Fruit fly (Drosophila melanogaster) whole organism, embryonic: ENCODE results near the gene CG43117.
A peak's percentile ranks its signal among the peaks of the same experiment; 100 is the strongest.

Experiments used
- ATbp ChIP-seq: fragments of 200-800 bp; sonication (Bioruptor generic); optimal IDR thresholded peaks from 2 replicates; lab custom pipeline; 2017; ENCODE audit warnings: missing biosample characterization, mild to moderate bottlenecking, missing genetic modification characterization, missing genetic modification reagents
- Awh ChIP-seq: fragments of 200-800 bp; sonication (Bioruptor generic); IDR thresholded peaks from 2 replicates; pipeline ENCODE4, ENCODE4 v1.3.6; 2022; ENCODE audit warnings: missing biosample characterization, missing genetic modification characterization
- CG10543 ChIP-seq: fragments of 200-800 bp; sonication (Bioruptor generic); optimal IDR thresholded peaks from 3 replicates; lab custom pipeline; 2017; ENCODE audit warnings: missing biosample characterization, mild to moderate bottlenecking, missing genetic modification characterization, moderate library complexity
- CG11247 ChIP-seq: fragments of 200-800 bp; sonication (Bioruptor generic); IDR thresholded peaks from 2 replicates; pipeline ENCODE4 v1.3.6; 2022; ENCODE audit warnings: missing biosample characterization, missing genetic modification characterization
- CG12769 ChIP-seq: fragments of 200-800 bp; sonication (Bioruptor generic); optimal IDR thresholded peaks from 2 replicates; lab custom pipeline; 2019; ENCODE audit warnings: missing biosample characterization, mild to moderate bottlenecking, missing genetic modification characterization, moderate library complexity
- CG14860 ChIP-seq: fragments of 200-800 bp; sonication (Bioruptor generic); IDR thresholded peaks from 3 replicates; pipeline ENCODE4 v1.3.6; 2022; ENCODE audit warnings: missing biosample characterization, missing genetic modification characterization; ENCODE audit not compliant: partially characterized antibody
- CG17385 ChIP-seq: fragments of 200-800 bp; sonication (Bioruptor generic); optimal IDR thresholded peaks from 3 replicates; lab custom pipeline; 2018; ENCODE audit warnings: missing biosample characterization, mild to moderate bottlenecking, missing genetic modification characterization
- CG17802 ChIP-seq: fragments of 200-800 bp; sonication (Bioruptor generic); optimal IDR thresholded peaks from 2 replicates; lab custom pipeline; 2018; ENCODE audit warnings: missing biosample characterization, mild to moderate bottlenecking, missing genetic modification characterization, moderate library complexity
- CG18011 ChIP-seq: fragments of 200-800 bp; sonication (Bioruptor generic); optimal IDR thresholded peaks from 2 replicates; lab custom pipeline; 2017; ENCODE audit warnings: missing biosample characterization, missing genetic modification characterization, mild to moderate bottlenecking, moderate library complexity, missing genotype
- CG2129 ChIP-seq: fragments of 200-800 bp; sonication (Bioruptor generic); IDR thresholded peaks from 2 replicates; pipeline ENCODE4 v1.3.6; 2022; ENCODE audit warnings: missing biosample characterization, missing genetic modification characterization; ENCODE audit not compliant: partially characterized antibody
- CG2712 ChIP-seq: fragments of 200-800 bp; optimal IDR thresholded peaks from 3 replicates; lab custom pipeline; 2019; ENCODE audit warnings: missing biosample characterization, mild to moderate bottlenecking, missing genetic modification characterization, moderate library complexity
- CG3065 ChIP-seq: fragments of 200-800 bp; sonication (Bioruptor generic); optimal IDR thresholded peaks from 2 replicates; lab custom pipeline; 2016; ENCODE audit warnings: missing biosample characterization, missing genetic modification characterization
- CG34376 ChIP-seq: fragments of 200-800 bp; sonication (Bioruptor generic); optimal IDR thresholded peaks from 2 replicates; lab custom pipeline; 2018; ENCODE audit warnings: missing biosample characterization, mild to moderate bottlenecking, missing genetic modification characterization
- CG4707 ChIP-seq: fragments of 200-800 bp; sonication (Bioruptor generic); optimal IDR thresholded peaks from 2 replicates; lab custom pipeline; 2018; ENCODE audit warnings: missing biosample characterization, mild to moderate bottlenecking, missing genetic modification characterization, moderate library complexity
- CG5180 ChIP-seq: fragments of 200-800 bp; sonication (Bioruptor generic); optimal IDR thresholded peaks from 3 replicates; lab custom pipeline; 2017; ENCODE audit warnings: missing biosample characterization, missing genetic modification characterization, mild to moderate bottlenecking, moderate library complexity, missing genetic modification reagents
- CG6813 ChIP-seq: fragments of 200-800 bp; sonication (Bioruptor generic); optimal IDR thresholded peaks from 2 replicates; lab custom pipeline; 2017; ENCODE audit warnings: missing biosample characterization, missing genetic modification characterization, mild to moderate bottlenecking, moderate library complexity, missing genetic modification reagents
- CG7963 ChIP-seq: fragments of 200-800 bp; sonication (Bioruptor generic); IDR thresholded peaks from 3 replicates; pipeline ENCODE4 v1.3.6; 2022; ENCODE audit warnings: missing biosample characterization, missing genetic modification characterization; ENCODE audit not compliant: partially characterized antibody
- CkIIα-i1 ChIP-seq: fragments of 200-800 bp; sonication (Bioruptor generic); IDR thresholded peaks from 2 replicates; pipeline ENCODE4 v1.3.6; 2022; ENCODE audit warnings: missing biosample characterization, missing genetic modification characterization
- CoRest ChIP-seq: fragments of 200-800 bp; sonication (Bioruptor generic); optimal IDR thresholded peaks from 3 replicates; lab custom pipeline; 2018; ENCODE audit warnings: missing biosample characterization, mild to moderate bottlenecking, missing genetic modification characterization, moderate library complexity
- Elba2 ChIP-seq: fragments of 200-800 bp; sonication (Bioruptor generic); optimal IDR thresholded peaks from 3 replicates; lab custom pipeline; 2016; ENCODE audit warnings: missing biosample characterization, missing genetic modification characterization
- H15 ChIP-seq: fragments of 200-800 bp; sonication (Bioruptor generic); IDR thresholded peaks from 3 replicates; pipeline ENCODE4 v1.3.6; 2022; ENCODE audit warnings: missing biosample characterization, missing genetic modification characterization
- Hr51 ChIP-seq, 2 experiments: fragments of 200-800 bp; sonication (Bioruptor generic); optimal IDR thresholded peaks; 2 replicates in 1 of 2; 3 replicates in 1 of 2; lab custom pipeline; 2016 to 2018; ENCODE audit warnings: missing biosample characterization in 2 of 2, missing genetic modification characterization in 2 of 2, mild to moderate bottlenecking in 1 of 2, moderate library complexity in 1 of 2
- MTF-1 ChIP-seq: fragments of 200-800 bp; sonication (Bioruptor generic); optimal IDR thresholded peaks from 2 replicates; lab custom pipeline; 2018; ENCODE audit warnings: missing biosample characterization, mild to moderate bottlenecking, missing genetic modification characterization, borderline replicate concordance
- NC2α ChIP-seq: fragments of 200-800 bp; sonication (Bioruptor generic); optimal IDR thresholded peaks from 2 replicates; lab custom pipeline; 2016; ENCODE audit warnings: missing biosample characterization, missing genetic modification characterization
- Nf-YC ChIP-seq: fragments of 200-800 bp; optimal IDR thresholded peaks from 3 replicates; lab custom pipeline; 2019; ENCODE audit warnings: missing biosample characterization, mild to moderate bottlenecking, missing genetic modification characterization, moderate library complexity
- Oaz ChIP-seq: fragments of 200-800 bp; sonication (Bioruptor generic); IDR thresholded peaks from 2 replicates; pipeline ENCODE4 v1.3.6; 2022; ENCODE audit warnings: missing biosample characterization, missing genetic modification characterization
- Sry-β ChIP-seq: fragments of 200-800 bp; sonication (Bioruptor generic); optimal IDR thresholded peaks from 2 replicates; lab custom pipeline; 2018; ENCODE audit warnings: missing biosample characterization, mild to moderate bottlenecking, missing genetic modification characterization, moderate library complexity
- ase ChIP-seq: fragments of 200-800 bp; sonication (Bioruptor generic); IDR thresholded peaks from 3 replicates; pipeline ENCODE4 v1.3.6; 2022; ENCODE audit warnings: missing biosample characterization, missing genetic modification characterization
- chm ChIP-seq: fragments of 200-800 bp; sonication (Bioruptor generic); IDR thresholded peaks from 2 replicates; pipeline ENCODE4 v1.3.6; 2022; ENCODE audit warnings: missing biosample characterization, missing genetic modification characterization
- dysf ChIP-seq: fragments of 200-800 bp; sonication (Bioruptor generic); IDR thresholded peaks from 3 replicates; pipeline ENCODE4 v1.3.6; 2022; ENCODE audit warnings: missing biosample characterization, missing genetic modification characterization
- fd102C ChIP-seq: fragments of 200-800 bp; sonication (Bioruptor generic); optimal IDR thresholded peaks from 2 replicates; lab custom pipeline; 2018; ENCODE audit warnings: missing biosample characterization, mild to moderate bottlenecking, missing genetic modification characterization, moderate library complexity
- gsb ChIP-seq: fragments of 200-800 bp; sonication (Bioruptor generic); IDR thresholded peaks from 2 replicates; pipeline ENCODE4 v1.3.6; 2022; ENCODE audit warnings: missing biosample characterization, missing genetic modification characterization
- nau ChIP-seq: fragments of 200-800 bp; sonication (Bioruptor generic); optimal IDR thresholded peaks from 3 replicates; lab custom pipeline; 2017; ENCODE audit warnings: missing biosample characterization, mild to moderate bottlenecking, missing genetic modification characterization, missing genetic modification reagents
- nerfin-1 ChIP-seq: fragments of 200-800 bp; sonication (Bioruptor generic); optimal IDR thresholded peaks from 3 replicates; lab custom pipeline; 2019; ENCODE audit warnings: missing biosample characterization, mild to moderate bottlenecking, missing genetic modification characterization, moderate library complexity
- nmo ChIP-seq: fragments of 200-800 bp; sonication (Bioruptor generic); optimal IDR thresholded peaks from 2 replicates; lab custom pipeline; 2018; ENCODE audit warnings: missing biosample characterization, mild to moderate bottlenecking, missing genetic modification characterization, moderate library complexity
- oc ChIP-seq: fragments of 200-800 bp; sonication (Bioruptor generic); optimal IDR thresholded peaks from 2 replicates; lab custom pipeline; 2018; ENCODE audit warnings: missing biosample characterization, mild to moderate bottlenecking, missing genetic modification characterization, moderate library complexity
- prd ChIP-seq, 3 experiments: fragments of >200 bp in 2 of 3; fragments of 200-800 bp in 1 of 3; sonication (Bioruptor generic) in 1 of 3; optimal IDR thresholded peaks in 2 of 3; IDR thresholded peaks in 1 of 3; 2 replicates in 2 of 3; 3 replicates in 1 of 3; pipeline versions ENCODE4 v1.3.6 to Lab custom; 2017 to 2022; ENCODE audit warnings: missing biosample characterization in 1 of 3, missing genetic modification characterization in 1 of 3
- sd ChIP-seq: fragments of 200-800 bp; sonication (Bioruptor generic); optimal IDR thresholded peaks from 3 replicates; lab custom pipeline; 2018; ENCODE audit warnings: missing biosample characterization, mild to moderate bottlenecking, missing genetic modification characterization, moderate library complexity
- sens ChIP-seq: fragments of 200-800 bp; sonication (Bioruptor generic); peaks from one replicate; lab custom pipeline; 2016; ENCODE audit warnings: missing biosample characterization, missing genetic modification characterization
- shn ChIP-seq: fragments of 200-800 bp; sonication (Bioruptor generic); optimal IDR thresholded peaks from 3 replicates; lab custom pipeline; 2016; ENCODE audit warnings: missing biosample characterization, missing genetic modification characterization
- sna ChIP-seq: fragments of 200-800 bp; sonication (Bioruptor generic); IDR thresholded peaks from 2 replicates; pipeline ENCODE4 v1.3.6; 2022; ENCODE audit warnings: missing biosample characterization, missing genetic modification characterization; ENCODE audit not compliant: partially characterized antibody
- so ChIP-seq: fragments of 200-800 bp; sonication (Bioruptor generic); IDR thresholded peaks from 3 replicates; pipeline ENCODE4 v1.3.6; 2022; ENCODE audit warnings: missing biosample characterization, missing genetic modification characterization
- stc ChIP-seq: fragments of 200-800 bp; sonication (Bioruptor generic); IDR thresholded peaks from 2 replicates; pipeline ENCODE4 v1.3.6; 2022; ENCODE audit warnings: missing biosample characterization, missing genetic modification characterization
- sug ChIP-seq: fragments of 200-800 bp; optimal IDR thresholded peaks from 2 replicates; lab custom pipeline; 2019; ENCODE audit warnings: missing biosample characterization, mild to moderate bottlenecking, missing genetic modification characterization, moderate library complexity
- tgo ChIP-seq: fragments of 200-800 bp; sonication (Bioruptor generic); IDR thresholded peaks from 3 replicates; pipeline ENCODE4 v1.3.6; 2022; ENCODE audit warnings: missing biosample characterization, missing genetic modification characterization
- tio ChIP-seq: fragments of 200-800 bp; sonication (Bioruptor generic); optimal IDR thresholded peaks from 2 replicates; lab custom pipeline; 2017; ENCODE audit warnings: missing biosample characterization, missing genetic modification characterization, inconsistent platforms
- trh ChIP-seq: fragments of 200-800 bp; sonication (Bioruptor generic); optimal IDR thresholded peaks from 2 replicates; lab custom pipeline; 2016; ENCODE audit warnings: missing biosample characterization, missing genetic modification characterization
- tx ChIP-seq: fragments of 200-800 bp; sonication (Bioruptor generic); optimal IDR thresholded peaks from 2 replicates; lab custom pipeline; 2016; ENCODE audit warnings: missing biosample characterization, missing genetic modification characterization

CG43117 gene

DNA sequence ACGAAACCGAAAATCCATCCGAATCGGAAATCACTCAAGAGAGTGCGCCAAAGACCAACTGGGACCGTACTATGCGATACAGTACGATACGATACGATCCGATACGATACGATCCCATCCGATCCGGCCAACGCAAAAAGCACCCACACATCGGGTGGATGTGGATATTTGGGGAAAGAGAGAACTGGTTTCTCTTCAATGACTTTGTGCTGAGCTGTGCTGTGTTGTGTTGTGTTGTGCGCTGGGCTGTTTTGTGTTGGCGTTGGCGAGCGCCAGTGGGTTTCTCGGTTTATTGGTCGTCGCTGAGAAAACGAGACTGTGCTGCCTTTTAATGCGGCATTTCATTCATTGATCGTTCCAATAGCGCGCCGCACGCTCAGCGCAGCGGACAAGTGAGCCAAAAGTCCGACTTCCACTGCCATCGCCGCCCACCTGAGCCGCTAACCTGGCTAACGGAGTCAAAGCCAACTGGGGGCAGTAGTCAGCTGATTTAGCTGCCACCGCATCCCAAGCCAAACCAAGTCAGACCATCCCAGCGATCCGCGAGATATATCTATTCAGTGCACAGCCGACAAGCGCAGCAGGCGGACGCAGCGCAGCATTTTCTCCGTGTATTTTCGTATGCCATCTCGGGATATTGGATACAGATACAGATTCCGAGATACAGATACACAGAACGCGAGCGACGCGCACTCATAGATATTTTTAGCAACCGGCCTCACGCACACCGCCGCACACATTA is 14.0 kb upstream of the CG43117 start, which contains the start of gene tx (continued):
- no peak for TF ChIP-seq CG6813
- no peak for TF ChIP-seq nau (GFP tag; lab: Kevin White, UChicago)
- TF ChIP-seq sug (tag; lab: Kevin White, UChicago) = peak; percentile 11
- TF ChIP-seq nmo = no peak
- no peak for TF ChIP-seq Oaz (GFP tag; lab: Robert Waterston, UW)
- no peak for TF ChIP-seq CG14860 (GFP tag; lab: Robert Waterston, UW)
- 0 out of 2 replicates have a peak, but pooled peaks have one; percentile 14 for TF ChIP-seq stc (GFP tag; lab: Robert Waterston, UW)
- TF ChIP-seq CkIIα-i1 (GFP tag; lab: Robert Waterston, UW) = no peak
- TF ChIP-seq CG2129 (GFP tag; lab: Robert Waterston, UW) = no peak
- TF ChIP-seq CG3065 (GFP tag; lab: Kevin White, UChicago) = no peak
- TF ChIP-seq fd102C (GFP tag; lab: Kevin White, UChicago) = no peak
- TF ChIP-seq chm (GFP tag; lab: Robert Waterston, UW) = no peak
- peak; percentile 27 for TF ChIP-seq CG34376 (GFP tag; lab: Kevin White, UChicago)
- no peak for TF ChIP-seq so (GFP tag; lab: Robert Waterston, UW)
- no peak for TF ChIP-seq trh (GFP tag; lab: Kevin White, UChicago)
- TF ChIP-seq Sry-β (GFP tag; lab: Kevin White, UChicago) = no peak
- no peak for TF ChIP-seq gsb (GFP tag; lab: Robert Waterston, UW)
- TF ChIP-seq nerfin-1 (tag; lab: Kevin White, UChicago) = no peak
- TF ChIP-seq CG11247 (GFP tag; lab: Robert Waterston, UW) = 0 out of 2 replicates have a peak, but pooled peaks have one; percentile 31
- no peak for TF ChIP-seq tio
- no peak for TF ChIP-seq ase (GFP tag; lab: Robert Waterston, UW)
- TF ChIP-seq CG17802 (tag; lab: Kevin White, UChicago) = no peak
- peak; percentile 63 for TF ChIP-seq CG10543
- no peak for TF ChIP-seq CG17385 (GFP tag; lab: Kevin White, UChicago)
- TF ChIP-seq NC2α (GFP tag; lab: Kevin White, UChicago) = no peak
- no peak for TF ChIP-seq MTF-1
- no peak for TF ChIP-seq dysf
- TF ChIP-seq Nf-YC (tag; lab: Kevin White, UChicago) = peak; percentile 11
- peak; percentile 70 for TF ChIP-seq sens (GFP tag; lab: Kevin White, UChicago)
- peak; percentile 85 for TF ChIP-seq CG12769 (tag; lab: Kevin White, UChicago)
- TF ChIP-seq CG18011 (GFP tag; lab: Kevin White, UChicago) = no peak
- no peak for TF ChIP-seq CG7963 (GFP tag; lab: Robert Waterston, UW)
- no peak for TF ChIP-seq tx (GFP tag; lab: Kevin White, UChicago)
- no peak for TF ChIP-seq CG4707 (GFP tag; lab: Kevin White, UChicago)
- TF ChIP-seq oc (tag; lab: Kevin White, UChicago) = no peak
- no peak for TF ChIP-seq CG2712 (tag; lab: Kevin White, UChicago)
- peak; percentile 41 for TF ChIP-seq CG5180
- no peak for TF ChIP-seq tgo (GFP tag; lab: Robert Waterston, UW)
- 0 out of 2 replicates have a peak, but pooled peaks have one; percentile 46 for TF ChIP-seq sna
- no peak for TF ChIP-seq Hr51 (GFP tag; optimal IDR thresholded peaks at IDR 0.05; lab: Kevin White, UChicago)
- no peak for TF ChIP-seq ATbp (GFP tag; lab: Kevin White, UChicago)
- TF ChIP-seq prd (optimal IDR thresholded peaks at IDR 0.05; lab: Kevin White, UChicago) = no peak
- TF ChIP-seq prd (GFP tag; IDR thresholded peaks at IDR 0.05; lab: Robert Waterston, UW) = no peak
- TF ChIP-seq Elba2 (GFP tag; lab: Kevin White, UChicago) = no peak
- no peak for TF ChIP-seq CoRest (tag; lab: Kevin White, UChicago)
- no peak for TF ChIP-seq shn (GFP tag; lab: Kevin White, UChicago)
- no peak for TF ChIP-seq H15 (GFP tag; lab: Robert Waterston, UW)
- TF ChIP-seq sd = no peak
- TF ChIP-seq Awh (GFP tag; lab: Robert Waterston, UW) = peak; percentile 46; the same call in 1 of the 2 replicates
